Worm (Caenorhabditis elegans): Measurements from ENCODE around the gene Y57G11C.499.

- TF ChIP-seq F13C5.2 (tag; optimal IDR thresholded peaks at IDR 0.05) (no peak), ama-1 (optimal IDR thresholded peaks at IDR 0.05) (no peak), tra-4 (tag; optimal IDR thresholded peaks at IDR 0.05) (no peak), hnd-1 (tag; optimal IDR thresholded peaks at IDR 0.05) (no peak), ceh-13 (GFP tag; optimal IDR thresholded peaks at IDR 0.05) (no peak), pes-1 (GFP tag; IDR thresholded peaks at IDR 0.05) (no peak), hmbx-1 (tag; optimal IDR thresholded peaks at IDR 0.05) (no peak)
Observed at ce11 chrIV:14800931-14801330, 46.2 kb upstream of the Y57G11C.499 start.
